Fruit fly (Drosophila melanogaster): ENCODE results near the gene CASK.
A peak's percentile ranks its signal among the peaks of the same experiment; 100 is the strongest.

The CASK gene

DNA sequence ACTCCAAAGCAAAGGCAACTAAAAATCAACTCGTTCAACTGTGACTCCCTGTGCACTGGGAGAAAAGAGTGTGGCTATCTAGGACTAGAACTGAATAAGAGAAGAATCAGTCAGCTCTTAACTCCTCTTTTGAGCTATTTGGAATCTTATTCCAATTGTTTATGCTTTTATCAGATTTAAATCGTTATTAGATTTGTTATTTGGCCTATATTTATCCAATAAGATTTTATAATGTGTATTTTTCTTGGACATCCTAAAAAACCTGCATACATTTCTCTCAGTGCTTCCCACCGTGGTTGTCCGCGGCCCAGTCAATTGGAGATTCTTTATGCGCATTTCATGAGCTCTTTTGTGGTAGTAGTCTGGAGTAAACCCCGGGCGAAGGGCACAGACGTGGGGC is 41.0 kb downstream of the CASK start (continued):
- TF ChIP-seq Blimp-1 (GFP tag; optimal IDR thresholded peaks at IDR 0.05) (peak; percentile 73), CG4360 (GFP tag; IDR thresholded peaks at IDR 0.05) (0 out of 2 replicates have a peak, but pooled peaks have one; percentile 10), CG14667 (GFP tag; IDR thresholded peaks at IDR 0.05) (peak; percentile 59; the same call in 1 of the 2 replicates), dmrt11E (tag; optimal IDR thresholded peaks at IDR 0.05) (peak; percentile 58), tll (GFP tag; optimal IDR thresholded peaks at IDR 0.05) (no peak), CG7839 (tag; optimal IDR thresholded peaks at IDR 0.05) (peak; percentile 79), CG9437 (GFP tag; optimal IDR thresholded peaks at IDR 0.05) (peak; percentile 20), gce (GFP tag; IDR thresholded peaks at IDR 0.05) (no peak), Stat92E (GFP tag; optimal IDR thresholded peaks at IDR 0.05) (no peak), yki (optimal IDR thresholded peaks at IDR 0.05) (no peak), NC2α (GFP tag; optimal IDR thresholded peaks at IDR 0.05) (no peak), CG6654 (GFP tag; optimal IDR thresholded peaks at IDR 0.05) (peak; percentile 37), pita (GFP tag; optimal IDR thresholded peaks at IDR 0.05) (no peak), CG2120 (GFP tag; optimal IDR thresholded peaks at IDR 0.05) (peak; percentile 72), E2f1 (GFP tag; IDR thresholded peaks at IDR 0.05) (peak; percentile 70), CG7928 (GFP tag; optimal IDR thresholded peaks at IDR 0.05) (no peak), Neu2 (GFP tag; optimal IDR thresholded peaks at IDR 0.05; ENCODE audit: borderline replicate concordance) (no peak), Trl (optimal IDR thresholded peaks at IDR 0.05) (no peak), Trl (GFP tag; optimal IDR thresholded peaks at IDR 0.05) (peak; percentile 68), CG32767 (GFP tag; IDR thresholded peaks at IDR 0.05) (no peak; the same call in 1 of the 2 replicates), CG6272 (GFP tag; IDR thresholded peaks at IDR 0.05) (no peak), ftz-f1 (GFP tag; optimal IDR thresholded peaks at IDR 0.05) (no peak), pros (GFP tag; optimal IDR thresholded peaks at IDR 0.05) (no peak), CG17359 (tag; optimal IDR thresholded peaks at IDR 0.05) (peak; percentile 62), CG31365 (tag; optimal IDR thresholded peaks at IDR 0.05) (no peak), CG4707 (GFP tag; optimal IDR thresholded peaks at IDR 0.05) (no peak), CG10321 (GFP tag; IDR thresholded peaks at IDR 0.05) (no peak), Pdp1 (GFP tag; optimal IDR thresholded peaks at IDR 0.05) (peak; percentile 36 to 47), HLH54F (GFP tag; optimal IDR thresholded peaks at IDR 0.05) (peak; percentile 54), CG11695 (GFP tag; IDR thresholded peaks at IDR 0.05) (peak; percentile 82), Rx (GFP tag; IDR thresholded peaks at IDR 0.05) (no peak), CG12391 (tag; optimal IDR thresholded peaks at IDR 0.05) (peak; percentile 73), nmo (GFP tag; optimal IDR thresholded peaks at IDR 0.05) (peak; percentile 76), CG1024 (GFP tag; IDR thresholded peaks at IDR 0.05) (no peak), eve (GFP tag; optimal IDR thresholded peaks at IDR 0.05) (no peak), fd3F (GFP tag; optimal IDR thresholded peaks at IDR 0.05) (peak; percentile 62), CG9817 (tag; optimal IDR thresholded peaks at IDR 0.05) (peak; percentile 45), Tbp (GFP tag; optimal IDR thresholded peaks at IDR 0.05) (no peak), Camta (GFP tag; optimal IDR thresholded peaks at IDR 0.05) (peak; percentile 69), sd (tag; optimal IDR thresholded peaks at IDR 0.05) (no peak), Dek (tag; optimal IDR thresholded peaks at IDR 0.05) (peak; percentile 13), Hmx (GFP tag; optimal IDR thresholded peaks at IDR 0.05) (no peak), zen (tag; optimal IDR thresholded peaks at IDR 0.05) (no peak), CG7745 (tag; optimal IDR thresholded peaks at IDR 0.05) (no peak), ac (GFP tag; optimal IDR thresholded peaks at IDR 0.05) (no peak), h (optimal IDR thresholded peaks at IDR 0.05) (no peak), CG2202 (tag; optimal IDR thresholded peaks at IDR 0.05) (peak; percentile 20), unpg (GFP tag; optimal IDR thresholded peaks at IDR 0.05) (peak; percentile 62), Chrac-16 (GFP tag; optimal IDR thresholded peaks at IDR 0.05) (peak; percentile 61), CG18011 (GFP tag; optimal IDR thresholded peaks at IDR 0.05) (peak; percentile 20), Nf-YC (tag; optimal IDR thresholded peaks at IDR 0.05) (no peak), chm (GFP tag; IDR thresholded peaks at IDR 0.05) (no peak)
